Fruit fly (Drosophila melanogaster): ENCODE measurements around the gene Serinc.
A peak's percentile ranks its signal among the peaks of the same experiment; 100 is the strongest.

Serinc gene

DNA sequence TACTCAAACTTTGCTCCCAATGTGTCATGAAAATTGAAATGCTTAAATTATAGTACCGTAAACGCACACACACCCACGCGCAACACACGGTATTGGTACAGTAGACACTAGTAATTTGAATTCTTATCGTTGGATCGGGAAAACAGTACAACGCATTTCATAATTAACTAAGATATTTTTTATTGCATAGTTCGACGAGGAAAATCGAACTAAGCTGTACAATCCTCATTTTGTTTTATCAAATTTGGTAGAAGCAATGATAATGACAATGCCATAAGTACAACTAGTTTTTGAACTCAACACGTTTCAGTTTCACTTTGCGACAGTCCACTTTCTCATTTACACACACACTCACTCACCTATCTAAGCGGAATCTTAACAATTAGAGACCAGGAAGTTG, 31.8 kb upstream of the Serinc start (continued):
- TF ChIP-seq CG17568 (GFP tag; optimal IDR thresholded peaks at IDR 0.05) = peak; percentile 29
- no peak for TF ChIP-seq tna (GFP tag; IDR thresholded peaks at IDR 0.05; ENCODE audit: partially characterized antibody)
- no peak for TF ChIP-seq psq (GFP tag; optimal IDR thresholded peaks at IDR 0.05)
- TF ChIP-seq fu2 (GFP tag; optimal IDR thresholded peaks at IDR 0.05) = peak; percentile 50
- peak; percentile 57 for TF ChIP-seq seq (GFP tag; IDR thresholded peaks at IDR 0.05)
- peak; percentile 75 for TF ChIP-seq CG15696 (tag; optimal IDR thresholded peaks at IDR 0.05)
- TF ChIP-seq CG4820 (GFP tag; optimal IDR thresholded peaks at IDR 0.05) = peak; percentile 27
- peak; percentile 38 for TF ChIP-seq chn (GFP tag; optimal IDR thresholded peaks at IDR 0.05)
- TF ChIP-seq gcm (GFP tag; optimal IDR thresholded peaks at IDR 0.05) = peak; percentile 59
- TF ChIP-seq hkb (optimal IDR thresholded peaks at IDR 0.05) = no peak
- TF ChIP-seq hkb (GFP tag; IDR thresholded peaks at IDR 0.05) = peak; percentile 41; the same call in 1 of the 2 replicates
- TF ChIP-seq CG18476 (GFP tag; optimal IDR thresholded peaks at IDR 0.05) = peak; percentile 1
- TF ChIP-seq Dp (GFP tag; optimal IDR thresholded peaks at IDR 0.05) = no peak
- TF ChIP-seq pb (GFP tag; optimal IDR thresholded peaks at IDR 0.05) = peak; percentile 4
- peak; percentile 78 for TF ChIP-seq CG7839 (tag; optimal IDR thresholded peaks at IDR 0.05)
- TF ChIP-seq CG8281 (tag; optimal IDR thresholded peaks at IDR 0.05) = peak; percentile 29
- no peak for TF ChIP-seq CG11696 (GFP tag; IDR thresholded peaks at IDR 0.05)
- peak; percentile 23; the same call in 1 of the 3 replicates for TF ChIP-seq CG2889 (GFP tag; IDR thresholded peaks at IDR 0.05)
- no peak for TF ChIP-seq oc (tag; optimal IDR thresholded peaks at IDR 0.05)
- no peak for TF ChIP-seq pita (GFP tag; optimal IDR thresholded peaks at IDR 0.05)
- no peak for TF ChIP-seq CG17328 (GFP tag; IDR thresholded peaks at IDR 0.05)
- no peak for TF ChIP-seq Dad (GFP tag; optimal IDR thresholded peaks at IDR 0.05)
- TF ChIP-seq sens (GFP tag) = peak; percentile 90
- TF ChIP-seq slbo (GFP tag; IDR thresholded peaks at IDR 0.05) = peak; percentile 75
- 0 out of 2 replicates have a peak, but pooled peaks have one; percentile 21 for TF ChIP-seq peb (GFP tag; IDR thresholded peaks at IDR 0.05)
- TF ChIP-seq sob (GFP tag; IDR thresholded peaks at IDR 0.05) = peak; percentile 66
- TF ChIP-seq Gsc (GFP tag; IDR thresholded peaks at IDR 0.05) = no peak
- TF ChIP-seq CkIIα-i1 (GFP tag; IDR thresholded peaks at IDR 0.05) = no peak
- peak; percentile 42 for TF ChIP-seq twi (tag; optimal IDR thresholded peaks at IDR 0.05)
- TF ChIP-seq jing (GFP tag; optimal IDR thresholded peaks at IDR 0.05) = no peak
- peak; percentile 42; the same call in 1 of the 3 replicates for TF ChIP-seq Aef1 (GFP tag; IDR thresholded peaks at IDR 0.05)
- peak; percentile 28 for TF ChIP-seq CG3407 (GFP tag; optimal IDR thresholded peaks at IDR 0.05)
- peak; percentile 34 for TF ChIP-seq bcd (GFP tag; optimal IDR thresholded peaks at IDR 0.05)
- peak; percentile 54 for TF ChIP-seq CG9437 (GFP tag; optimal IDR thresholded peaks at IDR 0.05)
- peak; percentile 41 for TF ChIP-seq Atf3 (GFP tag; optimal IDR thresholded peaks at IDR 0.05)
- TF ChIP-seq CG16813 (GFP tag; IDR thresholded peaks at IDR 0.05; ENCODE audit: partially characterized antibody) = no peak
- TF ChIP-seq her (GFP tag; optimal IDR thresholded peaks at IDR 0.05) = peak; percentile 61
- TF ChIP-seq ewg (GFP tag; optimal IDR thresholded peaks at IDR 0.05) = peak; percentile 27
- TF ChIP-seq nmo (GFP tag; optimal IDR thresholded peaks at IDR 0.05) = peak; percentile 54
- TF ChIP-seq Fer1 (GFP tag; optimal IDR thresholded peaks at IDR 0.05) = peak; percentile 74
- peak; percentile 62; the same call in 2 of the 3 replicates for TF ChIP-seq zfh1 (GFP tag; IDR thresholded peaks at IDR 0.05)
- peak; percentile 1 for TF ChIP-seq CG3995 (GFP tag; optimal IDR thresholded peaks at IDR 0.05)
- TF ChIP-seq CG2875 (GFP tag; optimal IDR thresholded peaks at IDR 0.05) = peak; percentile 19
- TF ChIP-seq Nf-YB (GFP tag; optimal IDR thresholded peaks at IDR 0.05) = peak; percentile 1
- TF ChIP-seq CG9609 (GFP tag; optimal IDR thresholded peaks at IDR 0.05) = peak; percentile 50
- peak; percentile 25 for TF ChIP-seq Atf-2 (GFP tag; optimal IDR thresholded peaks at IDR 0.05)
- peak; percentile 51 for TF ChIP-seq dmrt11E (tag; optimal IDR thresholded peaks at IDR 0.05)
- TF ChIP-seq CG4404 (GFP tag; IDR thresholded peaks at IDR 0.05) = peak; percentile 22; the same call in 1 of the 2 replicates
- TF ChIP-seq sqz (GFP tag; optimal IDR thresholded peaks at IDR 0.05) = no peak
- TF ChIP-seq disco-r (GFP tag; optimal IDR thresholded peaks at IDR 0.05) = peak; percentile 21
- TF ChIP-seq ham (GFP tag; IDR thresholded peaks at IDR 0.05) = no peak
- no peak for TF ChIP-seq corto (GFP tag; optimal IDR thresholded peaks at IDR 0.05)

Measured in whole organism, embryonic.